Worm (Caenorhabditis elegans) whole organism, L1 larva: ENCODE measurements around the gene T10H10.2.

Experiments
- aha-1 ChIP-seq: fragments of 150-350 bp; optimal IDR thresholded peaks from 2 replicates; lab custom pipeline; 2014; ENCODE audit warnings: missing biosample characterization, missing genetic modification characterization
- aly-2 ChIP-seq: fragments of 150-350 bp; optimal IDR thresholded peaks from 2 replicates; lab custom pipeline; 2014; ENCODE audit warnings: missing biosample characterization, missing genetic modification characterization
- egl-27 ChIP-seq, 2 experiments: fragments of 150-350 bp in 1 of 2; sonication (generic microtip); optimal IDR thresholded peaks; 3 replicates each; lab custom pipeline; 2017 to 2018; ENCODE audit warnings: missing biosample characterization in 2 of 2, missing genetic modification characterization in 2 of 2, missing genetic modification reagents in 2 of 2
- nhr-12 ChIP-seq: sonication (generic microtip); optimal IDR thresholded peaks from 2 replicates; lab custom pipeline; 2017; ENCODE audit warnings: missing biosample characterization, missing genetic modification characterization
- nhr-28 ChIP-seq: fragments of 150-350 bp; optimal IDR thresholded peaks from 2 replicates; lab custom pipeline; 2014; ENCODE audit warnings: missing biosample characterization, missing genetic modification characterization
- sox-4 ChIP-seq: sonication (generic microtip); optimal IDR thresholded peaks from 2 replicates; lab custom pipeline; 2016; ENCODE audit warnings: missing genetic modification characterization, missing compliant biosample characterization
- xbp-1 ChIP-seq: sonication (generic microtip); optimal IDR thresholded peaks from 2 replicates; lab custom pipeline; 2016; ENCODE audit warnings: missing genetic modification characterization, missing compliant biosample characterization

DNA sequence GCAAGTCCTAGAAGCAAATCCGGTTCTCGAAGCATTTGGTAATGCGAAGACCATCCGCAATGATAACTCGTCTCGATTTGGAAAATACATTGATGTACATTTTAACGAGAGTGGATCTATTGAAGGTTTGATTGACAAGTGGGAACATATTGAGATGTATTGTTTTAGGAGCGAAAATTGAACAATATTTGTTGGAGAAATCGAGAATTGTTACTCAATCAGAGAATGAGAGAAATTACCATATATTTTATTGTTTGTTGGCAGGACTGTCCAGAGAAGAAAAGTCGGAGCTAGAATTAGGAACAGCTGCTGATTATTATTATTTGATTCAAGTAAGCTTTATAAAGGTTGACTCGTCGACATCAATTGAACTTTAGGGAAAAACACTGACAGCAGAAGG lies 9.9 kb downstream of the T10H10.2 start:
- TF ChIP-seq nhr-28 (no peak), nhr-12 (tag; lab: Kevin White, UChicago) (no peak), aha-1 (tag; lab: Kevin White, UChicago) (no peak), xbp-1 (tag; lab: Kevin White, UChicago) (no peak), aly-2 (no peak), egl-27 (tag; optimal IDR thresholded peaks at IDR 0.05; lab: Kevin White, UChicago) (no peak), sox-4 (tag; lab: Kevin White, UChicago) (no peak)
